Worm (Caenorhabditis elegans) whole organism, early embryonic: Measurements from ENCODE around the gene rpac-19.

ENCODE experiments used
- aly-1 ChIP-seq: sonication (generic microtip); optimal IDR thresholded peaks from 2 replicates; lab custom pipeline; 2016; ENCODE audit warnings: missing genetic modification characterization, missing compliant biosample characterization
- tra-4 ChIP-seq: sonication (generic microtip); optimal IDR thresholded peaks from 2 replicates; lab custom pipeline; 2017; ENCODE audit warnings: missing genetic modification characterization, missing compliant biosample characterization

DNA sequence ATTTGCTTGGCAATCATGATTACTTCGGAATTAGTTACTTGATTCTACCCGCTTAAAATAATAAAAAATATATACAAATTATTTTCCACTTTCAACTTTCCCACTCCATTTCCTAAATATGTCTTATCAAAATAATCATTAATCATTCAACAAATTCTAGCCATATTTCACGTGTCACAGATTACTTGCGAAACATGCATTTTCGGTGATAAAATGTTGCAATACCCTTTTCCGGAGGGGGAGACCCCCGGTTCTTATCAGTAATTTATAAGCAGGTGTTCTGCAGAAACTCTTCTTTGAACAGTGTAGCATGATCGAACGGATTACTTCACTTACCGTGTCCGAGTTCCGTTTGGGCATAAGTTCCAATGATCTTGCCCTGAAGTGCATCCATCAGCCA is 39.5 kb downstream of the rpac-19 start:
- TF ChIP-seq aly-1 (tag; lab: Kevin White, UChicago), result no peak
- TF ChIP-seq tra-4 (tag; lab: Kevin White, UChicago), result no peak
